Fruit fly (Drosophila melanogaster) whole organism, pupa: ENCODE data around the gene CG5880.

Source experiments
- CG12605 ChIP-seq: fragments of 200-800 bp; sonication (Bioruptor generic); IDR thresholded peaks from 2 replicates; pipeline ENCODE4 v1.3.6; 2022; ENCODE audit warnings: missing biosample characterization, missing genetic modification characterization
- CG13204 ChIP-seq: fragments of 200-800 bp; sonication (Bioruptor generic); optimal IDR thresholded peaks from 2 replicates; lab custom pipeline; 2018; ENCODE audit warnings: missing biosample characterization, mild to moderate bottlenecking, missing genetic modification characterization, moderate library complexity
- CG17806 ChIP-seq: fragments of 200-800 bp; sonication (Bioruptor generic); optimal IDR thresholded peaks from 2 replicates; lab custom pipeline; 2018; ENCODE audit warnings: missing biosample characterization, mild to moderate bottlenecking, missing genetic modification characterization, moderate library complexity
- CG32121 ChIP-seq: fragments of 200-800 bp; sonication (Bioruptor generic); IDR thresholded peaks from 2 replicates; pipeline ENCODE4 v1.3.6; 2022; ENCODE audit warnings: missing biosample characterization, missing genetic modification characterization

DNA sequence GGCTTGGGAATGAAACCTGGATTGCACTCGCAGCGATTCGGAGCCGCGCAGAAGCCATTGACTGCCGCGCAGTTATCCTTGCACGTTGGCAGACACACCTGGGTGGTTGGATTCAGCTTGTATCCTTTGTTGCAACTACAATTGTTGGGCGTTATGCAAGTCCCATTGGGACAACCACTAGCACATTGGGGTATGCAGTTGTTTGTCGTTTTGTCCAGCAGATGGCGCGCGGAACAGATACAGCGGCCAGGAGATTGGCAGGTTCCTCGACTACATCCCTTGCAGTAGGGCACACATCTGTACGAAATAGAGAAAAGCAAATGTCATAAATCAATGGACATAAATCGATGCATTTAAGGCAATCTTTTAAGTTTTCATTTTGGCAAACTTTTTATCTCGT lies 17.9 kb upstream of the CG5880 start:
- TF ChIP-seq CG12605 (GFP tag; lab: Robert Waterston, UW) (no peak), CG17806 (tag; lab: Kevin White, UChicago) (no peak), CG32121 (GFP tag; lab: Robert Waterston, UW) (no peak), CG13204 (GFP tag; lab: Kevin White, UChicago) (no peak)
